Worm (Caenorhabditis elegans) whole organism, L4 larva: Measurements from ENCODE around the gene unc-6.

ENCODE experiments used
- ZK546.5 ChIP-seq, 2 experiments: sonication (generic microtip); optimal IDR thresholded peaks; 2 replicates each; lab custom pipeline; 2017; ENCODE audit warnings: missing biosample characterization in 2 of 2, missing genetic modification characterization in 2 of 2
- dve-1 ChIP-seq: sonication (generic microtip); optimal IDR thresholded peaks from 2 replicates; lab custom pipeline; 2017; ENCODE audit warnings: antibody characterized with exemption, mild to moderate bottlenecking, missing genetic modification characterization, missing compliant biosample characterization; ENCODE audit not compliant: insufficient read depth
- fos-1 ChIP-seq: fragments of 150-350 bp; optimal IDR thresholded peaks from 2 replicates; lab custom pipeline; 2014; ENCODE audit warnings: missing biosample characterization, missing genetic modification characterization
- lin-39 ChIP-seq: fragments of 150-350 bp; optimal IDR thresholded peaks from 2 replicates; lab custom pipeline; 2014; ENCODE audit warnings: missing biosample characterization, missing genetic modification reagents, missing genetic modification characterization
- mep-1 ChIP-seq: fragments of 150-350 bp; sonication (generic microtip); optimal IDR thresholded peaks from 3 replicates; lab custom pipeline; 2014; ENCODE audit warnings: missing biosample characterization, missing genetic modification characterization
- mxl-2 ChIP-seq: fragments of 200-800 bp; sonication (Bioruptor generic); conservative IDR thresholded peaks from 2 replicates; pipeline ENCODE4 v1.3.6; 2022; ENCODE audit warnings: missing genetic modification reagents, missing genetic modification characterization, missing compliant biosample characterization
- mxl-3 ChIP-seq: fragments of 200-800 bp; sonication (Bioruptor generic); optimal IDR thresholded peaks from 2 replicates; lab custom pipeline; 2018; ENCODE audit warnings: mild to moderate bottlenecking, missing genetic modification characterization, missing compliant biosample characterization
- nhr-28 ChIP-seq: fragments of 150-350 bp; optimal IDR thresholded peaks from 2 replicates; lab custom pipeline; 2014; ENCODE audit warnings: missing biosample characterization, missing genetic modification characterization
- nhr-76 ChIP-seq: fragments of 150-350 bp; optimal IDR thresholded peaks from 2 replicates; lab custom pipeline; 2014; ENCODE audit warnings: missing biosample characterization, missing genetic modification characterization
- pqm-1 ChIP-seq: sonication (generic microtip); optimal IDR thresholded peaks from 2 replicates; lab custom pipeline; 2017; ENCODE audit warnings: missing biosample characterization, missing genetic modification characterization
- unc-130 ChIP-seq: sonication (generic microtip); optimal IDR thresholded peaks from 2 replicates; lab custom pipeline; 2016; ENCODE audit warnings: missing genetic modification reagents, missing genetic modification characterization, missing compliant biosample characterization
- ztf-11 ChIP-seq: fragments of 150-350 bp; optimal IDR thresholded peaks from 2 replicates; lab custom pipeline; 2014; ENCODE audit warnings: missing biosample characterization, missing genetic modification characterization

DNA sequence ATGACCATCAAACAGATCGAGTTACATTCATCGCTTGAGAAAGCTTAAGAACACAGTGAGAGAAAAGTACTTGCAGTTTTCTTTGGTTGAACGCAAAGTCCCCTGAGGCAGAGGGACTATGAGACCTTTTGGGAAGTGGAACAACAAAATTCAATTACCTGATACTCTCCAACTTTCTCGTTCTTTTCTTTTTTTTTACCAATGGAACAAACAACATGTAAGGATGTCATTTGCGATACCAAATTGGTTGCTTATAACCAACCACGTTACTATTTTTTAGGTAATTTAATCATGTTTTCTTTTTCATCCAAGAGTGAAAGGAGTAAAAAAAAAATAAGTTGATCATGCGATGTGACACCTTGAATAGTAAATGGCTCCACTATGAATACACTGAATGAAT, 32.7 kb upstream of the unc-6 start:
- TF ChIP-seq fos-1 (tag; lab: Kevin White, UChicago) (no peak), unc-130 (GFP tag; lab: Kevin White, UChicago) (no peak), dve-1 (tag; lab: Kevin White, UChicago) (no peak), mxl-3 (GFP tag; lab: Kevin White, UChicago) (no peak), ZK546.5 (tag; optimal IDR thresholded peaks at IDR 0.05; lab: Kevin White, UChicago) (no peak), ztf-11 (tag; lab: Kevin White, UChicago) (no peak), pqm-1 (tag; lab: Kevin White, UChicago) (no peak), nhr-76 (no peak), mxl-2 (GFP tag; lab: Robert Waterston, UW) (no peak), lin-39 (tag; lab: Kevin White, UChicago) (no peak), mep-1 (tag; lab: Kevin White, UChicago) (no peak), nhr-28 (tag; lab: Kevin White, UChicago) (no peak)
